Fruit fly (Drosophila melanogaster) S2 (cell line): Measurements from ENCODE around the gene thw.

Source experiments
- CG8478 ChIP-seq: fragments of >200 bp; optimal IDR thresholded peaks from 2 replicates; lab custom pipeline; 2018
- CTCF ChIP-seq, 2 experiments: fragments of >200 bp; optimal IDR thresholded peaks; 2 replicates each; lab custom pipeline; 2018

DNA sequence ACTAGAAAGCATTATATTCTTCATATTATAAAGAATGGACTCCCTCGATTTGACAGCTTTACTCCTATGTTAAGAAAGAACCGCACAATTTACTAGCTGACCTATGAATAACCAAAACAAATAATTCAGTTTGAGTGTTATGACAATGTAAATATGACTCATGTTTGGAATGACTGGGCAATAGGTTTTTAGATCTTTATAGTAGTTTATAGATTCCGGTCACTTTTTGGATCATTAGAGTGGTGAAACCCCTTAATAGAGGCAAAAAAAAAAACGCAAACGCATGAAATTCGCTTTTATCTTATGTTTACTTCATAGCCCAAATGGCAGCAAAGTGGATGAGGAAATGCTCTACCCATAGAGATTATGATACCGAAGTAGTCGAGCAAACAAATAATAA, 4.6 kb upstream of the thw start, which contains the start of gene CG14605:
- no peak for TF ChIP-seq CTCF (optimal IDR thresholded peaks at IDR 0.05; lab: Kevin White, UChicago)
- TF ChIP-seq CG8478 (lab: Kevin White, UChicago) = no peak
